Fruit fly (Drosophila melanogaster): ENCODE measurements around the gene Phf5a.

Phf5a gene

dm6 chr2L:6471978-6472776 is 18.5 kb downstream of the Phf5a start (continued):
- 0 out of 2 replicates have a peak, but pooled peaks have one; percentile 27 for TF ChIP-seq esg (GFP tag; conservative IDR thresholded peaks at IDR 0.05)
- no peak for TF ChIP-seq CG8478 (optimal IDR thresholded peaks at IDR 0.05)
- TF ChIP-seq Ets65A (GFP tag), result no peak
- no peak for TF ChIP-seq Hr3 (GFP tag; optimal IDR thresholded peaks at IDR 0.05)
- peak in 1 of 2 experiments; percentile 39 for TF ChIP-seq Hr51 (GFP tag; optimal IDR thresholded peaks at IDR 0.05)
- peak; percentile 34 for TF ChIP-seq CG5180 (GFP tag; optimal IDR thresholded peaks at IDR 0.05)
- no peak for TF ChIP-seq CG13775 (GFP tag; optimal IDR thresholded peaks at IDR 0.05)
- TF ChIP-seq Sox102F (GFP tag; optimal IDR thresholded peaks at IDR 0.05), result peak; percentile 11
- TF ChIP-seq CG3995 (GFP tag; optimal IDR thresholded peaks at IDR 0.05), result no peak
- TF ChIP-seq CG16813 (GFP tag; IDR thresholded peaks at IDR 0.05; ENCODE audit: partially characterized antibody), result no peak
- TF ChIP-seq CG12659 (GFP tag; optimal IDR thresholded peaks at IDR 0.05), result peak; percentile 29
- TF ChIP-seq twi (tag; optimal IDR thresholded peaks at IDR 0.05), result no peak
- no peak for TF ChIP-seq CG7963 (GFP tag; IDR thresholded peaks at IDR 0.05; ENCODE audit: partially characterized antibody)
- TF ChIP-seq zf30C (GFP tag; optimal IDR thresholded peaks at IDR 0.05), result no peak
- no peak for TF ChIP-seq BtbVII (GFP tag; optimal IDR thresholded peaks at IDR 0.05)
- TF ChIP-seq CG12236 (GFP tag; optimal IDR thresholded peaks at IDR 0.05), result no peak
- peak; percentile 34 for TF ChIP-seq CG10147 (GFP tag; optimal IDR thresholded peaks at IDR 0.05)
- peak; percentile 55 for TF ChIP-seq gem (tag; optimal IDR thresholded peaks at IDR 0.05)
- no peak for TF ChIP-seq CG13624 (GFP tag; optimal IDR thresholded peaks at IDR 0.05)
- no peak for TF ChIP-seq her (GFP tag; optimal IDR thresholded peaks at IDR 0.05)
- no peak for TF ChIP-seq CG14441 (GFP tag; IDR thresholded peaks at IDR 0.05)
- TF ChIP-seq Stat92E (GFP tag; optimal IDR thresholded peaks at IDR 0.05), result no peak
- TF ChIP-seq bbx (GFP tag; IDR thresholded peaks at IDR 0.05; ENCODE audit: partially characterized antibody), result peak; percentile 40; the same call in 1 of the 2 replicates
- no peak for TF ChIP-seq stwl (tag; optimal IDR thresholded peaks at IDR 0.05)
- TF ChIP-seq seq (GFP tag; IDR thresholded peaks at IDR 0.05), result 0 out of 2 replicates have a peak, but pooled peaks have one; percentile 18
- no peak for TF ChIP-seq CG9727 (GFP tag; optimal IDR thresholded peaks at IDR 0.05)
- TF ChIP-seq CG11504 (tag; optimal IDR thresholded peaks at IDR 0.05), result peak; percentile 51
- TF ChIP-seq CG10654 (GFP tag; optimal IDR thresholded peaks at IDR 0.05), result no peak
- no peak for TF ChIP-seq Nf-YA (GFP tag; IDR thresholded peaks at IDR 0.05)
- TF ChIP-seq psq (GFP tag; optimal IDR thresholded peaks at IDR 0.05), result no peak
- no peak for TF ChIP-seq CG17361 (GFP tag; IDR thresholded peaks at IDR 0.05)
- TF ChIP-seq CG12299 (tag; optimal IDR thresholded peaks at IDR 0.05), result no peak
- TF ChIP-seq tup (GFP tag; optimal IDR thresholded peaks at IDR 0.05), result no peak
- no peak for TF ChIP-seq pros (GFP tag; optimal IDR thresholded peaks at IDR 0.05)
- no peak for TF ChIP-seq HLH4C (GFP tag; IDR thresholded peaks at IDR 0.05; ENCODE audit: partially characterized antibody)
- no peak for TF ChIP-seq Hmr (GFP tag; optimal IDR thresholded peaks at IDR 0.05)
- no peak for TF ChIP-seq CG3281 (GFP tag; optimal IDR thresholded peaks at IDR 0.05)
- no peak for TF ChIP-seq ase (GFP tag; IDR thresholded peaks at IDR 0.05)
- no peak for TF ChIP-seq trh (GFP tag; optimal IDR thresholded peaks at IDR 0.05)
- peak; percentile 6 for TF ChIP-seq CG12391 (tag; optimal IDR thresholded peaks at IDR 0.05)
- peak; percentile 32; the same call in 1 of the 2 replicates for TF ChIP-seq Taf1 (GFP tag; IDR thresholded peaks at IDR 0.05)
- TF ChIP-seq stc (GFP tag; IDR thresholded peaks at IDR 0.05), result no peak
- no peak for TF ChIP-seq run (tag; optimal IDR thresholded peaks at IDR 0.05)
- TF ChIP-seq CG5245 (GFP tag; optimal IDR thresholded peaks at IDR 0.05), result no peak
- TF ChIP-seq Meics (GFP tag; optimal IDR thresholded peaks at IDR 0.05), result peak; percentile 50
- no peak for TF ChIP-seq Hey (tag; optimal IDR thresholded peaks at IDR 0.05)
- no peak for TF ChIP-seq CG6689 (GFP tag; IDR thresholded peaks at IDR 0.05)
- TF ChIP-seq Mes4 (GFP tag; optimal IDR thresholded peaks at IDR 0.05), result no peak
